Worm (Caenorhabditis elegans) whole organism, young adult: ENCODE measurements around the gene K04C1.3.
"Not testable (repeated sequence)": the region's sequence is repeated elsewhere in the genome, so short reads cannot be mapped to it uniquely, and the experiment has no call there.

Experiments
- B0261.1 ChIP-seq: sonication (generic microtip); optimal IDR thresholded peaks from 2 replicates; lab custom pipeline; 2016; ENCODE audit warnings: mild to moderate bottlenecking, missing genetic modification characterization, moderate library complexity, missing compliant biosample characterization
- D2030.7 ChIP-seq: fragments of 200-800 bp; sonication (Bioruptor generic); IDR thresholded peaks from 2 replicates; pipeline ENCODE4 v1.3.6; 2022; ENCODE audit warnings: missing genetic modification reagents, missing genetic modification characterization, missing compliant biosample characterization
- Y53G8AR.9 ChIP-seq: fragments of 200-800 bp; sonication (Bioruptor generic); conservative IDR thresholded peaks from 2 replicates; pipeline ENCODE4 v1.3.6; 2022; ENCODE audit warnings: missing genetic modification reagents, missing genetic modification characterization, missing compliant biosample characterization
- Y67H2A.10 ChIP-seq: fragments of 200-800 bp; sonication (Bioruptor generic); conservative IDR thresholded peaks from 2 replicates; pipeline ENCODE4 v1.3.6; 2022; ENCODE audit warnings: missing genetic modification reagents, missing genetic modification characterization, missing compliant biosample characterization
- akir-1 ChIP-seq: fragments of 200-800 bp; sonication (Bioruptor generic); optimal IDR thresholded peaks from 2 replicates; lab custom pipeline; 2018; ENCODE audit warnings: mild to moderate bottlenecking, missing genetic modification characterization, moderate library complexity, missing compliant biosample characterization
- die-1 ChIP-seq: sonication (generic microtip); optimal IDR thresholded peaks from 2 replicates; lab custom pipeline; 2016; ENCODE audit warnings: missing genotype, mild to moderate bottlenecking, missing genetic modification characterization, missing compliant biosample characterization
- ets-4 ChIP-seq: fragments of 200-800 bp; sonication (Bioruptor generic); optimal IDR thresholded peaks from 2 replicates; lab custom pipeline; 2018; ENCODE audit warnings: mild to moderate bottlenecking, missing genetic modification characterization, missing compliant biosample characterization
- him-1 ChIP-seq: sonication (generic microtip); optimal IDR thresholded peaks from 2 replicates; lab custom pipeline; 2016; ENCODE audit warnings: missing genotype, missing genetic modification reagents, missing genetic modification characterization, missing compliant biosample characterization
- hmg-1.2 ChIP-seq: fragments of 200-800 bp; sonication (Bioruptor generic); IDR thresholded peaks from 2 replicates; pipeline ENCODE4 v1.3.6; 2022; ENCODE audit warnings: missing genetic modification reagents, missing genetic modification characterization, missing compliant biosample characterization
- lin-26 ChIP-seq: fragments of 200-800 bp; sonication (Bioruptor generic); IDR thresholded peaks from 2 replicates; pipeline ENCODE4 v1.3.6; 2022; ENCODE audit warnings: missing genetic modification reagents, missing genetic modification characterization, missing compliant biosample characterization
- nhr-80 ChIP-seq: sonication (generic microtip); optimal IDR thresholded peaks from 2 replicates; lab custom pipeline; 2016; ENCODE audit warnings: missing genetic modification characterization, missing compliant biosample characterization
- rpc-1 ChIP-seq, 2 experiments: fragments of 150-350 bp in 1 of 2; sonication (generic microtip) in 1 of 2; optimal IDR thresholded peaks; 2 replicates each; lab custom pipeline; 2014 to 2018; ENCODE audit warnings: missing biosample characterization in 1 of 2, missing genetic modification characterization in 1 of 2, missing genetic modification reagents in 1 of 2, missing genotype in 1 of 2
- snpc-4 ChIP-seq, 5 experiments: fragments of 150-350 bp in 1 of 5; sonication (generic microtip) in 4 of 5; optimal IDR thresholded peaks; 2 replicates each; lab custom pipeline; 2014 to 2018; ENCODE audit warnings: missing genetic modification characterization in 5 of 5, missing biosample characterization in 3 of 5, antibody characterized with exemption in 2 of 5, mild to moderate bottlenecking in 2 of 5, missing compliant biosample characterization in 2 of 5, missing genotype in 2 of 5, moderate library complexity in 2 of 5, missing genetic modification reagents in 1 of 5
- tbp1 ChIP-seq: fragments of 200-800 bp; sonication (Bioruptor generic); optimal IDR thresholded peaks from 2 replicates; lab custom pipeline; 2018; ENCODE audit warnings: mild to moderate bottlenecking, missing genetic modification characterization, missing compliant biosample characterization
- ztf-18 ChIP-seq: sonication (generic microtip); optimal IDR thresholded peaks from 2 replicates; lab custom pipeline; 2016; ENCODE audit warnings: missing genotype, mild to moderate bottlenecking, missing genetic modification characterization, missing compliant biosample characterization
- ztf-3 ChIP-seq: fragments of 200-800 bp; sonication (Bioruptor generic); optimal IDR thresholded peaks from 2 replicates; lab custom pipeline; 2018; ENCODE audit warnings: mild to moderate bottlenecking, missing genetic modification characterization, missing compliant biosample characterization

The K04C1.3 gene

ce11 chrX:14211170-14211569 is 32.0 kb downstream of the K04C1.3 start:
- TF ChIP-seq die-1 (tag; lab: Kevin White, UChicago) (peak; percentile 52), him-1 (tag; lab: Kevin White, UChicago) (peak; percentile 12), snpc-4 (tag; optimal IDR thresholded peaks at IDR 0.05; lab: Kevin White, UChicago) (peak in 1 of 4 experiments; percentile 33), hmg-1.2 (peak; percentile 29; the same call in 1 of the 2 replicates), lin-26 (GFP tag; lab: Robert Waterston, UW) (peak; percentile 72), B0261.1 (tag; lab: Kevin White, UChicago) (peak; percentile 60), rpc-1 (optimal IDR thresholded peaks at IDR 0.05; lab: Kevin White, UChicago) (peak; percentile 49), rpc-1 (tag; optimal IDR thresholded peaks at IDR 0.05; lab: Kevin White, UChicago) (peak; percentile 69), tbp1 (GFP tag; lab: Kevin White, UChicago) (peak; percentile 85), D2030.7 (GFP tag; lab: Robert Waterston, UW) (peak; percentile 50; the same call in 1 of the 2 replicates)
- not testable (repeated sequence) for TF ChIP-seq snpc-4 (GFP tag; optimal IDR thresholded peaks at IDR 0.05; lab: Kevin White, UChicago)

ce11 chrX:14207942-14208341 is 35.3 kb downstream of the K04C1.3 start, which contains the start of gene ceh-37:
ceh-37 (minus strand) TSS chrX:14208000.
- TF ChIP-seq akir-1 (GFP tag; lab: Kevin White, UChicago) (no peak), die-1 (tag; lab: Kevin White, UChicago) (no peak), ztf-18 (tag; lab: Kevin White, UChicago) (no peak), nhr-80 (tag; lab: Kevin White, UChicago) (peak; percentile 73), ets-4 (GFP tag; lab: Kevin White, UChicago) (peak; percentile 24)

ce11 chrX:14206321-14206720 is 36.9 kb downstream of the K04C1.3 start:
- TF ChIP-seq nhr-80 (tag; lab: Kevin White, UChicago) (peak; percentile 66), Y67H2A.10 (GFP tag; lab: Robert Waterston, UW) (no peak), ztf-3 (GFP tag; lab: Kevin White, UChicago) (no peak)

ce11 chrX:14194251-14194650 is 48.9 kb downstream of the K04C1.3 start:
- TF ChIP-seq Y53G8AR.9 (GFP tag; lab: Robert Waterston, UW) (no peak), nhr-80 (tag; lab: Kevin White, UChicago) (peak; percentile 58)
